Worm (Caenorhabditis elegans) whole organism, L4 larva: ENCODE data around the gene srz-32.
"Not testable (repeated sequence)": the region's sequence is repeated elsewhere in the genome, so short reads cannot be mapped to it uniquely, and the experiment has no call there.

Experiments used
- F26F4.8 ChIP-seq: fragments of 200-800 bp; sonication (Bioruptor generic); conservative IDR thresholded peaks from 2 replicates; pipeline ENCODE4 v1.3.6; 2022; ENCODE audit warnings: missing genetic modification characterization, missing compliant biosample characterization
- T20F7.1 ChIP-seq: fragments of 200-800 bp; sonication (Bioruptor generic); optimal IDR thresholded peaks from 2 replicates; lab custom pipeline; 2018; ENCODE audit warnings: mild to moderate bottlenecking, missing genetic modification characterization, missing compliant biosample characterization
- Y105C5A.15 ChIP-seq: fragments of 200-800 bp; sonication (Bioruptor generic); IDR thresholded peaks from 2 replicates; pipeline ENCODE4 v1.3.6; 2022; ENCODE audit warnings: missing genetic modification characterization, missing compliant biosample characterization
- aha-1 ChIP-seq: fragments of 150-350 bp; peaks from one replicate; lab custom pipeline; 2014; ENCODE audit warnings: missing biosample characterization, missing genetic modification characterization
- ama-1 ChIP-seq: fragments of 150-350 bp; optimal IDR thresholded peaks from 2 replicates; lab custom pipeline; 2014; ENCODE audit warnings: inconsistent platforms, mixed read lengths
- fkh-10 ChIP-seq: fragments of 150-350 bp; optimal IDR thresholded peaks from 2 replicates; lab custom pipeline; 2014; ENCODE audit warnings: missing biosample characterization, missing genetic modification reagents, missing genetic modification characterization
- fos-1 ChIP-seq: fragments of 150-350 bp; optimal IDR thresholded peaks from 2 replicates; lab custom pipeline; 2014; ENCODE audit warnings: missing biosample characterization, missing genetic modification characterization
- jun-1 ChIP-seq: fragments of 150-350 bp; optimal IDR thresholded peaks from 2 replicates; lab custom pipeline; 2014; ENCODE audit warnings: missing biosample characterization, missing genetic modification reagents, missing genetic modification characterization
- lin-38 ChIP-seq: fragments of 200-800 bp; sonication (Bioruptor generic); IDR thresholded peaks from 2 replicates; pipeline ENCODE4 v1.3.6; 2022; ENCODE audit warnings: missing genetic modification reagents, missing genetic modification characterization, missing compliant biosample characterization
- mdt-29 ChIP-seq: fragments of 200-800 bp; sonication (Bioruptor generic); IDR thresholded peaks from 2 replicates; pipeline ENCODE4 v1.3.6; 2022; ENCODE audit warnings: missing genetic modification reagents, missing genetic modification characterization, missing compliant biosample characterization
- nhr-10 ChIP-seq: fragments of 150-350 bp; optimal IDR thresholded peaks from 2 replicates; lab custom pipeline; 2014; ENCODE audit warnings: missing biosample characterization, missing genetic modification characterization
- nhr-28 ChIP-seq: fragments of 150-350 bp; optimal IDR thresholded peaks from 2 replicates; lab custom pipeline; 2014; ENCODE audit warnings: missing biosample characterization, missing genetic modification characterization
- rbr-2 ChIP-seq: sonication (generic microtip); optimal IDR thresholded peaks from 2 replicates; lab custom pipeline; 2016; ENCODE audit warnings: missing genotype, missing genetic modification characterization, missing compliant biosample characterization
- tra-1 ChIP-seq: fragments of 200-800 bp; sonication (Bioruptor generic); IDR thresholded peaks from 2 replicates; pipeline ENCODE4 v1.3.6; 2022; ENCODE audit warnings: missing genetic modification reagents, missing genetic modification characterization, missing compliant biosample characterization

DNA sequence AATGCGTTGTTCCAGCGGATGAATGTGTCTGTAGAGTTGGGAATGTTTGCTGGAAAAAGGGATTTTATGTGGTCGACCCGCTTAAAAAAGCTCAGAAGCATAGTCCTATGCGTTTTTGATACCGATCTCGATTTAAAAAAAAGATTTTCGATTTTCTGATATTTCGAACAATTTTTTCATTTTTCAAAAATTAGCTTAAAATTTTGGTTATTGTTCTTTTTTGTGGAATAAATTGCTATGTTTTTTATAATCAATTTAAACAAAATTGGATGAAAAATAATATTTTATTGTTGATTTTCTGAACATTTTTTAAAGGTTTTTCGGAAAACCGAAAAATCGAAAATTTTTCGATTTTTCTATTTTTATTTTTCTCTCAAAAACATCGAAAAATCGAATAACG lies 2.7 kb upstream of the srz-32 start, which contains the start of gene C04C3.7:
- not testable (repeated sequence) for TF ChIP-seq fos-1; nhr-28; rbr-2; ama-1 (lab: Kevin White, UChicago); nhr-10 (tag; lab: Kevin White, UChicago); fkh-10 (GFP tag; lab: Kevin White, UChicago); lin-38 (GFP tag; lab: Robert Waterston, UW); mdt-29; aha-1 (tag; lab: Kevin White, UChicago); Y105C5A.15; jun-1 (tag; lab: Kevin White, UChicago); T20F7.1; tra-1 (GFP tag; lab: Robert Waterston, UW); F26F4.8 (GFP tag; lab: Robert Waterston, UW)
